Fruit fly (Drosophila melanogaster): ENCODE data around the gene CG6067.

CG6067 gene

dm6 chrX:6003830-6004229, 48.4 kb downstream of the CG6067 start:
- TF ChIP-seq Hr83 (GFP tag; optimal IDR thresholded peaks at IDR 0.05; ENCODE audit: poor library complexity, severe bottlenecking): no peak
- TF ChIP-seq Dif (GFP tag; optimal IDR thresholded peaks at IDR 0.05; ENCODE audit: partially characterized antibody): no peak
- TF ChIP-seq rgr (GFP tag; optimal IDR thresholded peaks at IDR 0.05): peak; percentile 15
- TF ChIP-seq Sp1 (GFP tag; optimal IDR thresholded peaks at IDR 0.05): peak; percentile 18
- TF ChIP-seq HLH106 (tag; optimal IDR thresholded peaks at IDR 0.05): peak; percentile 27
- TF ChIP-seq foxo (GFP tag; optimal IDR thresholded peaks at IDR 0.05): peak in 1 of 2 experiments; percentile 18
- peak; percentile 0 for TF ChIP-seq dmrt93B (GFP tag; optimal IDR thresholded peaks at IDR 0.05)

- TF ChIP-seq GATAd (GFP tag; optimal IDR thresholded peaks at IDR 0.05) (no peak), Rel (GFP tag; optimal IDR thresholded peaks at IDR 0.05) (no peak), Rel (tag; optimal IDR thresholded peaks at IDR 0.05) (peak; percentile 62)
These were observed 52.1 kb downstream of the CG6067 start for dm6 chrX:6007502-6007901.
